Fruit fly (Drosophila melanogaster): ENCODE measurements around the gene Polr2I.

dm6 chr3R:14308801-14309217, at the start of gene Polr2I:
- TF ChIP-seq pan (optimal IDR thresholded peaks at IDR 0.05) (no peak), CG8478 (optimal IDR thresholded peaks at IDR 0.05) (no peak), usp (GFP tag; optimal IDR thresholded peaks at IDR 0.05) (no peak), psq (optimal IDR thresholded peaks at IDR 0.05) (no peak), Dll (optimal IDR thresholded peaks at IDR 0.05) (no peak), EcR (GFP tag; optimal IDR thresholded peaks at IDR 0.05) (no peak)

Data from whole organism.